Worm (Caenorhabditis elegans) whole organism, L3 larva: Measurements from ENCODE around the gene Y37H2A.11.

Experiments used
- R02D3.7 ChIP-seq: fragments of 150-350 bp; optimal IDR thresholded peaks from 2 replicates; lab custom pipeline; 2014; ENCODE audit warnings: missing biosample characterization, missing genetic modification characterization
- ZK546.5 ChIP-seq: sonication (generic microtip); optimal IDR thresholded peaks from 2 replicates; lab custom pipeline; 2017; ENCODE audit warnings: missing biosample characterization, missing genetic modification characterization
- ama-1 ChIP-seq: fragments of 150-350 bp; optimal IDR thresholded peaks from 2 replicates; lab custom pipeline; 2018
- ceh-16 ChIP-seq: sonication (generic microtip); optimal IDR thresholded peaks from 2 replicates; lab custom pipeline; 2017; ENCODE audit warnings: missing biosample characterization, missing genetic modification characterization
- ceh-28 ChIP-seq: fragments of 150-350 bp; optimal IDR thresholded peaks from 2 replicates; lab custom pipeline; 2014; ENCODE audit warnings: missing biosample characterization, missing genetic modification reagents, missing genetic modification characterization
- ceh-82 ChIP-seq: fragments of 150-350 bp; optimal IDR thresholded peaks from 2 replicates; lab custom pipeline; 2014; ENCODE audit warnings: missing biosample characterization, missing genetic modification characterization
- ceh-9 ChIP-seq: sonication (generic microtip); optimal IDR thresholded peaks from 2 replicates; lab custom pipeline; 2018; ENCODE audit warnings: missing biosample characterization, missing genetic modification characterization
- daf-12 ChIP-seq: fragments of 150-350 bp; optimal IDR thresholded peaks from 2 replicates; lab custom pipeline; 2014; ENCODE audit warnings: missing biosample characterization, missing genetic modification reagents, missing genetic modification characterization
- egl-27 ChIP-seq: sonication (generic microtip); optimal IDR thresholded peaks from 4 replicates; lab custom pipeline; 2017; ENCODE audit warnings: missing biosample characterization, missing genetic modification reagents, missing genetic modification characterization
- elt-1 ChIP-seq: fragments of 150-350 bp; optimal IDR thresholded peaks from 2 replicates; lab custom pipeline; 2014; ENCODE audit warnings: missing biosample characterization, missing genetic modification characterization
- elt-2 ChIP-seq: sonication (generic microtip); optimal IDR thresholded peaks from 2 replicates; lab custom pipeline; 2016; ENCODE audit warnings: missing genetic modification reagents, mild to moderate bottlenecking, missing genetic modification characterization, missing compliant biosample characterization
- elt-3 ChIP-seq, 3 experiments: fragments of 150-350 bp in 1 of 3; sonication (generic microtip) in 2 of 3; optimal IDR thresholded peaks; 2 replicates in 2 of 3; 4 replicates in 1 of 3; lab custom pipeline; 2014 to 2017; ENCODE audit warnings: missing biosample characterization in 3 of 3, missing genetic modification characterization in 3 of 3
- eor-1 ChIP-seq, 2 experiments: fragments of 150-350 bp; optimal IDR thresholded peaks; 2 replicates each; lab custom pipeline; 2014 to 2018; ENCODE audit warnings: missing biosample characterization in 2 of 2, missing genetic modification characterization in 2 of 2
- fkh-2 ChIP-seq: fragments of 150-350 bp; optimal IDR thresholded peaks from 2 replicates; lab custom pipeline; 2014; ENCODE audit warnings: missing biosample characterization, missing genetic modification reagents, missing genetic modification characterization
- fos-1 ChIP-seq: fragments of 150-350 bp; optimal IDR thresholded peaks from 2 replicates; lab custom pipeline; 2014; ENCODE audit warnings: missing biosample characterization, missing genetic modification characterization
- hmg-11 ChIP-seq: sonication (generic microtip); optimal IDR thresholded peaks from 2 replicates; lab custom pipeline; 2016; ENCODE audit warnings: missing genetic modification characterization, missing compliant biosample characterization
- jun-1 ChIP-seq: fragments of 150-350 bp; optimal IDR thresholded peaks from 2 replicates; lab custom pipeline; 2014; ENCODE audit warnings: missing biosample characterization, missing genetic modification reagents, missing genetic modification characterization
- lsy-12 ChIP-seq: sonication (generic microtip); optimal IDR thresholded peaks from 2 replicates; lab custom pipeline; 2016; ENCODE audit warnings: mild to moderate bottlenecking, missing genetic modification characterization, missing compliant biosample characterization
- mdl-1 ChIP-seq: fragments of 150-350 bp; optimal IDR thresholded peaks from 2 replicates; lab custom pipeline; 2014; ENCODE audit warnings: missing biosample characterization, missing genetic modification characterization
- nfya-1 ChIP-seq: sonication (generic microtip); optimal IDR thresholded peaks from 2 replicates; lab custom pipeline; 2017; ENCODE audit warnings: missing genetic modification characterization, mild to moderate bottlenecking, missing compliant biosample characterization, antibody characterized with exemption, moderate library complexity; ENCODE audit not compliant: insufficient read depth
- nhr-11 ChIP-seq: fragments of 150-350 bp; optimal IDR thresholded peaks from 2 replicates; lab custom pipeline; 2014; ENCODE audit warnings: missing biosample characterization, missing genetic modification characterization
- nhr-12 ChIP-seq: fragments of 150-350 bp; optimal IDR thresholded peaks from 2 replicates; lab custom pipeline; 2014; ENCODE audit warnings: missing biosample characterization, missing genetic modification characterization
- nhr-23 ChIP-seq: fragments of 150-350 bp; optimal IDR thresholded peaks from 2 replicates; lab custom pipeline; 2014; ENCODE audit warnings: missing biosample characterization, missing genetic modification reagents, missing genetic modification characterization
- nhr-28 ChIP-seq: fragments of 150-350 bp; optimal IDR thresholded peaks from 2 replicates; lab custom pipeline; 2014; ENCODE audit warnings: missing biosample characterization, missing genetic modification characterization
- nhr-43 ChIP-seq: sonication (generic microtip); optimal IDR thresholded peaks from 2 replicates; lab custom pipeline; 2016; ENCODE audit warnings: mild to moderate bottlenecking, missing genetic modification characterization, missing compliant biosample characterization; ENCODE audit not compliant: poor library complexity, severe bottlenecking
- nhr-67 ChIP-seq: fragments of 150-350 bp; optimal IDR thresholded peaks from 2 replicates; lab custom pipeline; 2014; ENCODE audit warnings: missing biosample characterization, missing genetic modification characterization
- nhr-76 ChIP-seq: fragments of 150-350 bp; sonication (generic microtip); optimal IDR thresholded peaks from 5 replicates; lab custom pipeline; 2014; ENCODE audit warnings: missing biosample characterization, missing genetic modification characterization
- nhr-77 ChIP-seq: fragments of 150-350 bp; optimal IDR thresholded peaks from 2 replicates; lab custom pipeline; 2014; ENCODE audit warnings: missing biosample characterization, missing genetic modification characterization
- pha-4 ChIP-seq: fragments of 150-350 bp; optimal IDR thresholded peaks from 2 replicates; lab custom pipeline; 2014; ENCODE audit warnings: missing biosample characterization, missing genetic modification reagents, missing genetic modification characterization
- pqm-1 ChIP-seq: fragments of 150-350 bp; optimal IDR thresholded peaks from 2 replicates; lab custom pipeline; 2017; ENCODE audit warnings: missing biosample characterization, missing genetic modification characterization, inconsistent platforms
- snpc-4 ChIP-seq: fragments of 150-350 bp; optimal IDR thresholded peaks from 2 replicates; lab custom pipeline; 2014; ENCODE audit warnings: missing biosample characterization, missing genetic modification characterization
- tbx-2 ChIP-seq: sonication (generic microtip); optimal IDR thresholded peaks from 2 replicates; lab custom pipeline; 2016; ENCODE audit warnings: mild to moderate bottlenecking, missing genetic modification characterization, missing compliant biosample characterization
- unc-39 ChIP-seq: sonication (generic microtip); optimal IDR thresholded peaks from 4 replicates; lab custom pipeline; 2017; ENCODE audit warnings: missing biosample characterization, missing genetic modification characterization
- unc-62 ChIP-seq: fragments of 150-350 bp; sonication (generic microtip); optimal IDR thresholded peaks from 4 replicates; lab custom pipeline; 2014; ENCODE audit warnings: missing biosample characterization, missing genetic modification reagents, missing genetic modification characterization
- zag-1 ChIP-seq: fragments of 150-350 bp; optimal IDR thresholded peaks from 2 replicates; lab custom pipeline; 2014; ENCODE audit warnings: missing biosample characterization, missing genetic modification characterization
- ztf-11 ChIP-seq: fragments of 150-350 bp; optimal IDR thresholded peaks from 2 replicates; lab custom pipeline; 2014; ENCODE audit warnings: missing biosample characterization, missing genetic modification characterization
- ztf-4 ChIP-seq: fragments of 150-350 bp; optimal IDR thresholded peaks from 2 replicates; lab custom pipeline; 2014; ENCODE audit warnings: missing biosample characterization, missing genetic modification characterization

Y37H2A.11 gene

ce11 chrV:18123639-18124038 is 17.6 kb upstream of the Y37H2A.11 start, which contains the start of gene fbxa-107:
TSS of gene fbxa-107 (plus strand) at chrV:18123939.
- TF ChIP-seq ceh-16 (no peak), tbx-2 (tag; lab: Kevin White, UChicago) (no peak), nfya-1 (tag; lab: Kevin White, UChicago) (no peak), elt-2 (tag; lab: Kevin White, UChicago) (no peak), mdl-1 (tag; lab: Kevin White, UChicago) (no peak), fos-1 (no peak), eor-1 (tag; optimal IDR thresholded peaks at IDR 0.05; lab: Kevin White, UChicago) (no peak), unc-39 (no peak), nhr-11 (tag; lab: Kevin White, UChicago) (no peak), nhr-28 (tag; lab: Kevin White, UChicago) (no peak), egl-27 (tag; lab: Kevin White, UChicago) (no peak), ztf-4 (no peak), nhr-23 (tag; lab: Kevin White, UChicago) (no peak), elt-3 (tag; optimal IDR thresholded peaks at IDR 0.05; lab: Kevin White, UChicago) (no peak), unc-62 (GFP tag; lab: Kevin White, UChicago) (no peak), ceh-9 (no peak), ztf-11 (tag; lab: Kevin White, UChicago) (no peak), fkh-2 (tag; lab: Kevin White, UChicago) (no peak), ceh-82 (no peak), nhr-67 (tag; lab: Kevin White, UChicago) (no peak)

- TF ChIP-seq nhr-12 (tag; lab: Kevin White, UChicago): no peak
- TF ChIP-seq eor-1 (tag; optimal IDR thresholded peaks at IDR 0.05; lab: Kevin White, UChicago): no peak
- TF ChIP-seq zag-1 (tag; lab: Kevin White, UChicago): no peak
- no peak for TF ChIP-seq lsy-12 (tag; lab: Kevin White, UChicago)
- TF ChIP-seq ceh-9: no peak
- no peak for TF ChIP-seq mdl-1 (tag; lab: Kevin White, UChicago)
- TF ChIP-seq ztf-11 (tag; lab: Kevin White, UChicago): no peak
- no peak for TF ChIP-seq daf-12 (tag; lab: Kevin White, UChicago)
- TF ChIP-seq unc-39: no peak
- no peak for TF ChIP-seq nhr-77 (tag; lab: Kevin White, UChicago)
- no peak for TF ChIP-seq ceh-28
- TF ChIP-seq, all 47 proteins: peak for 0
Observed at ce11 chrV:18125075-18125474, 16.2 kb upstream of the Y37H2A.11 start, which contains the start of gene fbxa-210. TSS of gene fbxa-210 (plus strand) at chrV:18125375.

- TF ChIP-seq nhr-76 (tag; lab: Kevin White, UChicago) (no peak), ama-1 (lab: Kevin White, UChicago) (no peak), ceh-28 (no peak), egl-27 (tag; lab: Kevin White, UChicago) (no peak), pha-4 (tag; lab: Kevin White, UChicago) (no peak), fkh-2 (tag; lab: Kevin White, UChicago) (no peak), pqm-1 (tag; lab: Kevin White, UChicago) (no peak), nhr-11 (tag; lab: Kevin White, UChicago) (no peak), nfya-1 (tag; lab: Kevin White, UChicago) (no peak), lsy-12 (tag; lab: Kevin White, UChicago) (no peak), nhr-43 (tag; lab: Kevin White, UChicago) (no peak), elt-1 (tag; lab: Kevin White, UChicago) (no peak)
Observed at ce11 chrV:18127192-18127591, 14.1 kb upstream of the Y37H2A.11 start, which contains the start of gene fbxa-211. TSS of gene fbxa-211 (plus strand) at chrV:18127519.

- TF ChIP-seq ZK546.5 (tag; lab: Kevin White, UChicago): no peak
- no peak for TF ChIP-seq R02D3.7 (tag; lab: Kevin White, UChicago)
- TF ChIP-seq nhr-12 (tag; lab: Kevin White, UChicago): no peak
- TF ChIP-seq lsy-12 (tag; lab: Kevin White, UChicago): no peak
- TF ChIP-seq hmg-11 (tag; lab: Kevin White, UChicago): no peak
- no peak for TF ChIP-seq egl-27 (tag; lab: Kevin White, UChicago)
- no peak for TF ChIP-seq unc-39
- no peak for TF ChIP-seq jun-1
- TF ChIP-seq nfya-1 (tag; lab: Kevin White, UChicago): no peak
- TF ChIP-seq ama-1 (lab: Kevin White, UChicago): no peak
- no peak for TF ChIP-seq fkh-2 (tag; lab: Kevin White, UChicago)
- TF ChIP-seq ztf-11 (tag; lab: Kevin White, UChicago): no peak
- no peak for TF ChIP-seq ceh-82
- no peak for TF ChIP-seq daf-12 (tag; lab: Kevin White, UChicago)
- no peak for TF ChIP-seq snpc-4
- TF ChIP-seq zag-1 (tag; lab: Kevin White, UChicago): no peak
- TF ChIP-seq elt-3 (tag; optimal IDR thresholded peaks at IDR 0.05; lab: Kevin White, UChicago): no peak
Observed at ce11 chrV:18128545-18128944, 12.7 kb upstream of the Y37H2A.11 start.
